Fruit fly (Drosophila melanogaster): ENCODE measurements around the gene mthl5.

Gene mthl5

DNA sequence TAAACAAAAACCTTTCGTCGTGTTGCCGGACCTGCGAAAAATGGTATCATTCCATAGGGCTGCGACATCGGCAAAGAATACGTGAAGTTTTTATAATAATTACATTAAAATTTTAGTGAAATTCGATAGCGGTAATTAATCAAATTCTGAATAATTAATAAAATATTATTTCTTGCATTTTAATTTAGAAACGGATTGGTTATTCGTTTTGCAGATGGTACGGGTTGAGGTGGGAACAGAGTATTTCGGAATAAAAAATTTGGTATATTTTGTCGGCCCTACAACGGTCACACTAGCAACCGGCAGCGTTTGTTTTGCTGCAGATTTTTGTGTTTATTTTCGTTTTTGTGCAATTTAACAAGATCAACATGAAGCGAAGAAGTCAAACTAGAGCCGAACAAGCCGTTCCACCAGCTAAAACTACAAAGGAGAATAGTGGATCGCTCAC lies 4.4 kb downstream of the mthl5 start, which contains the start of the genes CG6962 and CG31368 (continued):
- TF ChIP-seq CG8478 (optimal IDR thresholded peaks at IDR 0.05): no peak
- peak; percentile 73 for TF ChIP-seq CG10543 (GFP tag; optimal IDR thresholded peaks at IDR 0.05)
- peak; percentile 61; the same call in 2 of the 3 replicates for TF ChIP-seq Mrtf (GFP tag; IDR thresholded peaks at IDR 0.05)
- peak; percentile 80 for TF ChIP-seq CG17359 (tag; optimal IDR thresholded peaks at IDR 0.05)
- peak; percentile 56 for TF ChIP-seq slou (GFP tag; optimal IDR thresholded peaks at IDR 0.05)
- peak; percentile 66 for TF ChIP-seq bab2 (GFP tag; optimal IDR thresholded peaks at IDR 0.05)
- peak; percentile 6 for TF ChIP-seq CG6765 (GFP tag; optimal IDR thresholded peaks at IDR 0.05)
- TF ChIP-seq Med (GFP tag): peak; percentile 90
- TF ChIP-seq CG18262 (tag; optimal IDR thresholded peaks at IDR 0.05): peak; percentile 80
- peak; percentile 79 for TF ChIP-seq YL-1 (GFP tag; optimal IDR thresholded peaks at IDR 0.05)
- TF ChIP-seq az2 (GFP tag; optimal IDR thresholded peaks at IDR 0.05): peak; percentile 85
- TF ChIP-seq CG9437 (GFP tag; optimal IDR thresholded peaks at IDR 0.05): peak; percentile 95
- peak; percentile 68 for TF ChIP-seq CG17385 (GFP tag; optimal IDR thresholded peaks at IDR 0.05)
- peak; percentile 93 for TF ChIP-seq CG9932 (GFP tag; IDR thresholded peaks at IDR 0.05)
- TF ChIP-seq CG13894 (tag; optimal IDR thresholded peaks at IDR 0.05): peak; percentile 72
- peak; percentile 92 for TF ChIP-seq CG30403 (GFP tag; optimal IDR thresholded peaks at IDR 0.05)
- TF ChIP-seq NC2α (GFP tag; optimal IDR thresholded peaks at IDR 0.05): peak; percentile 9
- TF ChIP-seq CG7963 (GFP tag; IDR thresholded peaks at IDR 0.05; ENCODE audit: partially characterized antibody): no peak
- TF ChIP-seq jumu (GFP tag; optimal IDR thresholded peaks at IDR 0.05): peak; percentile 63
- peak; percentile 49 for TF ChIP-seq repo (GFP tag; optimal IDR thresholded peaks at IDR 0.05)
- TF ChIP-seq mam (GFP tag; optimal IDR thresholded peaks at IDR 0.05): peak; percentile 69
- TF ChIP-seq mirr (GFP tag; optimal IDR thresholded peaks at IDR 0.05): no peak
- no peak for TF ChIP-seq Lim3 (GFP tag; IDR thresholded peaks at IDR 0.05)
- peak; percentile 92 for TF ChIP-seq Xbp1 (GFP tag; optimal IDR thresholded peaks at IDR 0.05)
- TF ChIP-seq CG18011 (GFP tag; optimal IDR thresholded peaks at IDR 0.05): peak; percentile 61
- peak; percentile 88 for TF ChIP-seq Fer3 (tag; optimal IDR thresholded peaks at IDR 0.05)
- peak; percentile 83 for TF ChIP-seq CG10654 (GFP tag; optimal IDR thresholded peaks at IDR 0.05)
- peak; percentile 79 for TF ChIP-seq CG9215 (GFP tag; IDR thresholded peaks at IDR 0.05)
- TF ChIP-seq CG12236 (GFP tag; optimal IDR thresholded peaks at IDR 0.05): no peak
- peak; percentile 67; the same call in 1 of the 2 replicates for TF ChIP-seq CG14667 (GFP tag; IDR thresholded peaks at IDR 0.05)
- TF ChIP-seq CG14441 (GFP tag; IDR thresholded peaks at IDR 0.05): peak; percentile 85
- TF ChIP-seq Usf (GFP tag; optimal IDR thresholded peaks at IDR 0.05): peak; percentile 66
- TF ChIP-seq CG30020 (tag; optimal IDR thresholded peaks at IDR 0.05): peak; percentile 92
- peak; percentile 11 for TF ChIP-seq pfk (GFP tag; optimal IDR thresholded peaks at IDR 0.05)
- 0 out of 2 replicates have a peak, but pooled peaks have one; percentile 46 for TF ChIP-seq cas (GFP tag; IDR thresholded peaks at IDR 0.05)
- TF ChIP-seq corto (GFP tag; optimal IDR thresholded peaks at IDR 0.05): no peak
- TF ChIP-seq row (GFP tag; IDR thresholded peaks at IDR 0.05): peak; percentile 95
- TF ChIP-seq CG7357 (GFP tag; IDR thresholded peaks at IDR 0.05): peak; percentile 98
- TF ChIP-seq CG11456 (GFP tag; IDR thresholded peaks at IDR 0.05): peak; percentile 90
- TF ChIP-seq lilli (GFP tag; optimal IDR thresholded peaks at IDR 0.05): peak; percentile 88
- peak; percentile 47 for TF ChIP-seq Bdp1 (GFP tag; optimal IDR thresholded peaks at IDR 0.05)
- TF ChIP-seq sr (GFP tag; IDR thresholded peaks at IDR 0.05): no peak
- TF ChIP-seq rib (GFP tag; IDR thresholded peaks at IDR 0.05): peak; percentile 23; the same call in 1 of the 2 replicates
- peak; percentile 94 for TF ChIP-seq sens (GFP tag)
- no peak for TF ChIP-seq her (GFP tag; optimal IDR thresholded peaks at IDR 0.05)
- no peak for TF ChIP-seq HLH4C (GFP tag; IDR thresholded peaks at IDR 0.05; ENCODE audit: partially characterized antibody)
- no peak for TF ChIP-seq yki (optimal IDR thresholded peaks at IDR 0.05)
- TF ChIP-seq seq (GFP tag; IDR thresholded peaks at IDR 0.05): peak; percentile 64; the same call in 1 of the 2 replicates
- peak; percentile 28 for TF ChIP-seq nom (GFP tag; optimal IDR thresholded peaks at IDR 0.05)
- peak; percentile 49 for TF ChIP-seq fu2 (GFP tag; optimal IDR thresholded peaks at IDR 0.05)
- peak; percentile 76 for TF ChIP-seq CG18599 (GFP tag; optimal IDR thresholded peaks at IDR 0.05)
- TF ChIP-seq CG9876 (GFP tag; optimal IDR thresholded peaks at IDR 0.05): peak; percentile 38

All from whole organism, embryonic.